Fruit fly (Drosophila melanogaster): ENCODE results near the gene CG33286.

dm6 chr3L:20932556-20932955 is 41.9 kb downstream of the CG33286 start:
- TF ChIP-seq CG12768 (GFP tag; optimal IDR thresholded peaks at IDR 0.05), result no peak
- no peak for TF ChIP-seq kay (GFP tag; ENCODE audit: borderline replicate concordance)
- no peak for TF ChIP-seq CG7101 (tag; optimal IDR thresholded peaks at IDR 0.05)
- TF ChIP-seq Clk (GFP tag; optimal IDR thresholded peaks at IDR 0.05), result no peak
- TF ChIP-seq CG1620 (GFP tag; optimal IDR thresholded peaks at IDR 0.05), result no peak

All from whole organism, adult.